Fruit fly (Drosophila melanogaster) whole organism, prepupa: Measurements from ENCODE around the gene D19B.

ENCODE experiments used
- CG10631 ChIP-seq: fragments of 200-800 bp; sonication (Bioruptor generic); optimal IDR thresholded peaks from 2 replicates; lab custom pipeline; 2016; ENCODE audit warnings: missing biosample characterization, missing genetic modification characterization
- CG11294 ChIP-seq: fragments of 200-800 bp; sonication (Bioruptor generic); IDR thresholded peaks from 2 replicates; pipeline ENCODE4 v1.3.6; 2022; ENCODE audit warnings: missing biosample characterization, missing genetic modification characterization
- CG11902 ChIP-seq: fragments of 200-800 bp; sonication (Bioruptor generic); optimal IDR thresholded peaks from 3 replicates; lab custom pipeline; 2016; ENCODE audit warnings: missing biosample characterization, missing genetic modification characterization
- CG15336 ChIP-seq: fragments of 200-800 bp; sonication (Bioruptor generic); IDR thresholded peaks from 2 replicates; pipeline ENCODE4 v1.3.6; 2022; ENCODE audit warnings: missing biosample characterization, missing genetic modification characterization
- CG16779 ChIP-seq: fragments of 200-800 bp; sonication (Bioruptor generic); optimal IDR thresholded peaks from 3 replicates; lab custom pipeline; 2017; ENCODE audit warnings: missing biosample characterization, mild to moderate bottlenecking, missing genetic modification characterization
- CG3032 ChIP-seq: fragments of 200-800 bp; optimal IDR thresholded peaks from 2 replicates; lab custom pipeline; 2019; ENCODE audit warnings: missing biosample characterization, mild to moderate bottlenecking, missing genetic modification characterization, moderate library complexity
- CG32006 ChIP-seq: fragments of 200-800 bp; sonication (Bioruptor generic); optimal IDR thresholded peaks from 3 replicates; lab custom pipeline; 2017; ENCODE audit warnings: missing biosample characterization, mild to moderate bottlenecking, missing genetic modification characterization
- CG3919 ChIP-seq: fragments of 200-800 bp; sonication (Bioruptor generic); optimal IDR thresholded peaks from 3 replicates; lab custom pipeline; 2016; ENCODE audit warnings: missing biosample characterization, missing genetic modification characterization
- CG6163 ChIP-seq: fragments of 200-800 bp; sonication (Bioruptor generic); IDR thresholded peaks from 3 replicates; pipeline ENCODE4 v1.3.6; 2022; ENCODE audit warnings: missing biosample characterization, missing genetic modification characterization
- CG6792 ChIP-seq: fragments of 200-800 bp; sonication (Bioruptor generic); optimal IDR thresholded peaks from 3 replicates; lab custom pipeline; 2016; ENCODE audit warnings: missing biosample characterization, missing genetic modification characterization
- CG6808 ChIP-seq: fragments of 200-800 bp; sonication (Bioruptor generic); optimal IDR thresholded peaks from 3 replicates; lab custom pipeline; 2017; ENCODE audit warnings: missing biosample characterization, missing genetic modification characterization, mild to moderate bottlenecking, moderate library complexity, missing genetic modification reagents
- CG6854 ChIP-seq: fragments of 200-800 bp; sonication (Bioruptor generic); optimal IDR thresholded peaks from 2 replicates; lab custom pipeline; 2017; ENCODE audit warnings: missing biosample characterization, mild to moderate bottlenecking, missing genetic modification characterization
- CG8319 ChIP-seq: fragments of 200-800 bp; sonication (Bioruptor generic); optimal IDR thresholded peaks from 3 replicates; lab custom pipeline; 2016; ENCODE audit warnings: missing biosample characterization, missing genetic modification characterization
- CG8632 ChIP-seq: fragments of 200-800 bp; sonication (Bioruptor generic); optimal IDR thresholded peaks from 3 replicates; lab custom pipeline; 2016; ENCODE audit warnings: missing biosample characterization, missing genetic modification characterization
- CG9139 ChIP-seq: fragments of 200-800 bp; sonication (Bioruptor generic); optimal IDR thresholded peaks from 3 replicates; lab custom pipeline; 2017; ENCODE audit warnings: missing biosample characterization, mild to moderate bottlenecking, missing genetic modification characterization
- Eip75B ChIP-seq: fragments of 200-800 bp; sonication (Bioruptor generic); optimal IDR thresholded peaks from 3 replicates; lab custom pipeline; 2016; ENCODE audit warnings: missing biosample characterization, missing genetic modification characterization
- Eip78C ChIP-seq: fragments of 200-800 bp; sonication (Bioruptor generic); peaks from one replicate; lab custom pipeline; 2016; ENCODE audit warnings: missing biosample characterization, missing genetic modification characterization
- Eip93F ChIP-seq: fragments of 200-800 bp; sonication (Bioruptor generic); optimal IDR thresholded peaks from 2 replicates; lab custom pipeline; 2016; ENCODE audit warnings: missing biosample characterization, mild to moderate bottlenecking, missing genetic modification characterization
- Ets21C ChIP-seq: fragments of 200-800 bp; sonication (Bioruptor generic); optimal IDR thresholded peaks from 3 replicates; lab custom pipeline; 2016; ENCODE audit warnings: missing biosample characterization, missing genetic modification characterization
- Ets96B ChIP-seq: fragments of 200-800 bp; optimal IDR thresholded peaks from 2 replicates; lab custom pipeline; 2019; ENCODE audit warnings: missing biosample characterization, mild to moderate bottlenecking, missing genetic modification characterization, moderate library complexity
- Gug ChIP-seq: fragments of 200-800 bp; sonication (Bioruptor generic); IDR thresholded peaks from 2 replicates; pipeline ENCODE4 v1.3.6; 2022; ENCODE audit warnings: missing biosample characterization, missing genetic modification characterization
- Hr38 ChIP-seq: sonication (Bioruptor generic); optimal IDR thresholded peaks from 2 replicates; lab custom pipeline; 2016; ENCODE audit warnings: missing biosample characterization, missing genetic modification characterization
- Hr39 ChIP-seq: fragments of 200-800 bp; sonication (Bioruptor generic); optimal IDR thresholded peaks from 2 replicates; lab custom pipeline; 2016; ENCODE audit warnings: missing biosample characterization, missing genetic modification characterization
- Hr4 ChIP-seq: fragments of 200-800 bp; sonication (Bioruptor generic); optimal IDR thresholded peaks from 3 replicates; lab custom pipeline; 2016; ENCODE audit warnings: missing biosample characterization, missing genetic modification characterization
- Lpt ChIP-seq: fragments of 200-800 bp; sonication (Bioruptor generic); optimal IDR thresholded peaks from 3 replicates; lab custom pipeline; 2016; ENCODE audit warnings: missing biosample characterization, missing genetic modification characterization
- OdsH ChIP-seq: fragments of 200-800 bp; sonication (Bioruptor generic); optimal IDR thresholded peaks from 3 replicates; lab custom pipeline; 2016; ENCODE audit warnings: missing biosample characterization, missing genetic modification characterization
- Sox14 ChIP-seq: fragments of 200-800 bp; sonication (Bioruptor generic); optimal IDR thresholded peaks from 3 replicates; lab custom pipeline; 2016; ENCODE audit warnings: missing biosample characterization, missing genetic modification characterization
- Sox15 ChIP-seq: fragments of 200-800 bp; sonication (Bioruptor generic); optimal IDR thresholded peaks from 3 replicates; lab custom pipeline; 2016; ENCODE audit warnings: missing biosample characterization, missing genetic modification characterization
- achi ChIP-seq: fragments of 200-800 bp; sonication (Bioruptor generic); optimal IDR thresholded peaks from 3 replicates; lab custom pipeline; 2016; ENCODE audit warnings: missing biosample characterization, missing genetic modification characterization
- acj6 ChIP-seq: fragments of 200-800 bp; sonication (Bioruptor generic); optimal IDR thresholded peaks from 3 replicates; lab custom pipeline; 2016; ENCODE audit warnings: missing biosample characterization, missing genetic modification characterization
- cyc ChIP-seq: fragments of 200-800 bp; sonication (Bioruptor generic); optimal IDR thresholded peaks from 3 replicates; lab custom pipeline; 2016; ENCODE audit warnings: missing biosample characterization, missing genetic modification characterization
- dsx ChIP-seq: fragments of 200-800 bp; optimal IDR thresholded peaks from 3 replicates; lab custom pipeline; 2019; ENCODE audit warnings: missing biosample characterization, mild to moderate bottlenecking, missing genetic modification characterization, moderate library complexity; ENCODE audit not compliant: poor library complexity, severe bottlenecking
- esn ChIP-seq: fragments of 200-800 bp; sonication (Bioruptor generic); optimal IDR thresholded peaks from 2 replicates; lab custom pipeline; 2016; ENCODE audit warnings: missing biosample characterization, mild to moderate bottlenecking, missing genetic modification characterization, moderate library complexity
- fd85E ChIP-seq: fragments of 200-800 bp; sonication (Bioruptor generic); optimal IDR thresholded peaks from 3 replicates; lab custom pipeline; 2016; ENCODE audit warnings: missing biosample characterization, missing genetic modification characterization
- lz ChIP-seq: fragments of 200-800 bp; sonication (Bioruptor generic); optimal IDR thresholded peaks from 3 replicates; lab custom pipeline; 2016; ENCODE audit warnings: missing biosample characterization, missing genetic modification characterization
- pdm3 ChIP-seq: fragments of 200-800 bp; sonication (Bioruptor generic); optimal IDR thresholded peaks from 3 replicates; lab custom pipeline; 2016; ENCODE audit warnings: missing biosample characterization, missing genetic modification characterization
- spab ChIP-seq: fragments of 200-800 bp; sonication (Bioruptor generic); optimal IDR thresholded peaks from 2 replicates; lab custom pipeline; 2017; ENCODE audit warnings: missing biosample characterization, mild to moderate bottlenecking, missing genetic modification characterization, missing genetic modification reagents
- ss ChIP-seq, 2 experiments: fragments of 200-800 bp; sonication (Bioruptor generic); optimal IDR thresholded peaks; 2 replicates in 1 of 2; 3 replicates in 1 of 2; lab custom pipeline; 2017 to 2018; ENCODE audit warnings: mild to moderate bottlenecking in 2 of 2, missing biosample characterization in 2 of 2, missing genetic modification characterization in 2 of 2, moderate library complexity in 1 of 2
- topi ChIP-seq: fragments of 200-800 bp; sonication (Bioruptor generic); optimal IDR thresholded peaks from 3 replicates; lab custom pipeline; 2016; ENCODE audit warnings: missing biosample characterization, missing genetic modification characterization

The D19B gene

DNA sequence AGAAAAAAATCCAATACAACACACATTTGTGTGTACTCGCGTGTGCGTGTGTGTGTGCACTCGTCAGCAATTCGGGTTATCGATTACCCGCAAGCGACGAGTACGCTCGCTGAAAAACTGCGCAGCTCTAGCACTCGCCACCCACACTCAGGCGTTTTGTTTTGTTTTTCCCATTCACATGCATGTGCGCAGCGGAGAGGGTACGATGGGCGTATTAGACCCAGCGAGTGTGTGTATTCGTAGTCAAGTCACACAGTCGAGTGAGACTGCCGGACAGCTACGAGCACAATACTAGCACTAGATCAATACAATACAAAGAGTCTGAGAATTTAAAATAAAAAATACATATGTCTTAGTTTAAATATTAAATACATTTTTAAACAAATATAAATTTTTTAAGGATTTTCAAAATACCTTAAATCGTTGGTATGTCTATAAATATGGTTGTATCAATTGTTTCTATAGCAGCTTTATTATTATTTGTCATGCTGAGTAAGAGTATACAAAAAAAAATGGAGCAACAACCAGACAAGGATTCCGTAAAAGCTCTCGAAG, at the start of gene D19B, which contains the start of gene CG43293 (continued):
- TF ChIP-seq Ets96B (tag; lab: Kevin White, UChicago), result peak; percentile 83
- TF ChIP-seq CG6792 (GFP tag; lab: Kevin White, UChicago), result peak; percentile 85
- peak; percentile 88 for TF ChIP-seq CG10631
- peak; percentile 87 for TF ChIP-seq CG32006 (GFP tag; lab: Kevin White, UChicago)
- TF ChIP-seq CG8632 (GFP tag; lab: Kevin White, UChicago), result peak; percentile 82
- peak; percentile 80 for TF ChIP-seq CG11294
- TF ChIP-seq lz, result peak; percentile 83
- peak; percentile 86 for TF ChIP-seq pdm3
- TF ChIP-seq Gug, result peak; percentile 72

DNA sequence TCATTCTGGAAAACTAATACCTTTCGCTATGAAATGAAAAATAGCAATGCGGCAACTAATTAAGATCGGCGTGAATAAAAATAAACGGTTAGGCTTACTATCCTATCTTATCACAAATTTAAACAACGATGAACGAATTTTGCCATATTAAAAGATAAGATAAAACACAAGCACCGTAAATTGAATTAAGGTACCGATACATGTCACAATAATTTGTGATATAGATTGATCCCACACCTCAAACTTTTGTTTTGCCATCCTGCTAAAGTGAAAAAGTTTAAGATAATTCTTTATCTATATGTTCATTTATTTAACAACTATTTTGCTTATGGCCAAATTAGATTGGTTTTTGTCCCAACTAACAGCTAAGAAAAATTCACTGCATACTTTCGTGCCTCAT, 49.3 kb upstream of the D19B start, which contains the start of gene CG42714:
Gene CG42714 (minus strand): TSS at position 22 of the 400 bp plus-strand sequence.
- TF ChIP-seq spab (GFP tag; lab: Kevin White, UChicago) (no peak), CG6808 (GFP tag; lab: Kevin White, UChicago) (no peak), CG8319 (GFP tag; lab: Kevin White, UChicago) (no peak), acj6 (GFP tag; lab: Kevin White, UChicago) (no peak), fd85E (GFP tag; lab: Kevin White, UChicago) (no peak), Hr38 (GFP tag; lab: Kevin White, UChicago) (no peak), Gug (no peak)

DNA sequence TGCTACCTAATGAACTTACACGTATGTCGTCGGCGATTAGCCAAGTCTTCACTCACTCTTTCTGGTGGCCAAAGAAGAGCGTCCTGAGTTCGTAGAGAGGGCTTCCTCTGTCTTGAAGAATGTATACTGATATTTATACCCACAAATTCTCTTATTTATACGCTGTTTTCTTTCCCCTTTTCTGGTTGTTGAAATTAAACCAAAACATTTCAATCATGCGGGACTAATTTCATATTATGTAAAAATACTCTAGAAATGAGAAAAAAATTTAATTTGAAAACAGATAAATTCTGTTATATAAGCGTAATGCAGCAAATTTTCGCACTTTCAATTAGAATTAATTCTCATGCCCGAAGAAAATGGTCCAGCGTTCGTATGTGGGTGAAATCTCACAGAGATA, 48.6 kb upstream of the D19B start, which contains the start of gene BG642312:
Gene BG642312 (minus strand): TSS at position 101 of the 400 bp plus-strand sequence.
- TF ChIP-seq topi (GFP tag; lab: Kevin White, UChicago) (no peak), Sox15 (no peak), CG9139 (GFP tag; lab: Kevin White, UChicago) (no peak), Sox14 (GFP tag; lab: Kevin White, UChicago) (no peak), CG16779 (no peak), CG6792 (GFP tag; lab: Kevin White, UChicago) (no peak), CG11902 (no peak), CG15336 (GFP tag; lab: Robert Waterston, UW) (no peak), dsx (no peak), cyc (no peak), CG32006 (GFP tag; lab: Kevin White, UChicago) (no peak), Lpt (no peak), esn (GFP tag; lab: Kevin White, UChicago) (no peak), Ets21C (GFP tag; lab: Kevin White, UChicago) (no peak), Hr39 (GFP tag; lab: Kevin White, UChicago) (no peak), CG6163 (no peak)

DNA sequence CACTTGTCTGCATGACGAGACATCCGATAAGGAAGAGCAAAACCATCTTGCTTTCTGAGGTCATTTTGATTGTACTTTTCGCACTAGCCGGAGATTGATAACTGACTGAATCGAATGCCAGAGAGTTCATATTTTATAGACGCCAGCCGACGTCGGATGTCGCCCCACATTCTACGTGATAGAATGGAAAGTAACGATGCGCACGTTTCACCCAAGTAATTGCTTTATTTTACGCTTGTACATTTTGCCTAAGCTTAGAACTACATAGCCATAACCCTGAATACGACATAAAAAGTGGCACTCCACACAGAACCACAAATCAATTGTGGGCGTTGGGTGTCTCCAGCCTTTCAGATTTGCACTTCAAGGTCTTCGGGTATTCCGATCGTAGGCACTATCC, 47.5 kb upstream of the D19B start, which contains the start of gene CG13299:
Gene CG13299 (minus strand): TSS at position 101 of the 400 bp plus-strand sequence.
- TF ChIP-seq fd85E (GFP tag; lab: Kevin White, UChicago) (no peak), OdsH (GFP tag; lab: Kevin White, UChicago) (no peak), lz (no peak), CG3919 (GFP tag; lab: Kevin White, UChicago) (no peak), CG11902 (no peak), CG15336 (GFP tag; lab: Robert Waterston, UW) (no peak), Eip78C (GFP tag; lab: Kevin White, UChicago) (no peak), CG16779 (no peak), Sox14 (GFP tag; lab: Kevin White, UChicago) (no peak)

DNA sequence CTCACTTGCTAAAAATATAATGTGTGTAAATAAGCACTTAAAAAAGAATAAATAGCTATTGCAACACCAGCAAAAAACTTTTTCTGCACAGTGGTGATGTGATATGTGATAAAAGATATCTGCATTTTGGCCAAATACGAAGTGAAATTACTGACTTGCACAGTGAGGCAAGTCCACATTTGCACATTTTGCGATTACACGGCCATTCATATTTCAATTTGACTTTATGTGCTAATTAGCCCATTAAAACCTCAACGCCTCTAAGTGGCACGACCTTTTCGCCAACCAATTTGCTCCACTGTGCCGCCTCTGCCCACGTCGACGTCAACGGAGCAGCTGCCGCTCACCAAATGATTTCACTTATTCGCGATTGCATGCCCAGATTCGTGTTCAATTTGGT, 35.5 kb upstream of the D19B start, which contains the start of gene CG33946:
Gene CG33946 (plus strand): TSS at position 392 of the 400 bp plus-strand sequence.
- TF ChIP-seq Hr4 (GFP tag; lab: Kevin White, UChicago), result peak; percentile 60
- peak; percentile 76 for TF ChIP-seq CG3919 (GFP tag; lab: Kevin White, UChicago)
- TF ChIP-seq Gug, result peak; percentile 59
- TF ChIP-seq dsx, result no peak
- peak; percentile 53 for TF ChIP-seq pdm3
- peak; percentile 74 for TF ChIP-seq CG32006 (GFP tag; lab: Kevin White, UChicago)
- TF ChIP-seq Hr38 (GFP tag; lab: Kevin White, UChicago), result no peak
- TF ChIP-seq CG6854 (GFP tag; lab: Kevin White, UChicago), result no peak
- TF ChIP-seq CG9139 (GFP tag; lab: Kevin White, UChicago), result no peak
- TF ChIP-seq esn (GFP tag; lab: Kevin White, UChicago), result peak; percentile 74
- peak; percentile 10 for TF ChIP-seq Ets96B (tag; lab: Kevin White, UChicago)
- peak; percentile 37 for TF ChIP-seq CG8632 (GFP tag; lab: Kevin White, UChicago)
- peak; percentile 70 for TF ChIP-seq Sox14 (GFP tag; lab: Kevin White, UChicago)
- peak; percentile 3 for TF ChIP-seq CG3032 (tag; lab: Kevin White, UChicago)
- TF ChIP-seq OdsH (GFP tag; lab: Kevin White, UChicago), result peak; percentile 57
- TF ChIP-seq Lpt, result peak; percentile 41
- TF ChIP-seq CG10631, result peak; percentile 49
- TF ChIP-seq ss (GFP tag; optimal IDR thresholded peaks at IDR 0.05; lab: Kevin White, UChicago), result no peak
- TF ChIP-seq CG6792 (GFP tag; lab: Kevin White, UChicago), result peak; percentile 39
- no peak for TF ChIP-seq spab (GFP tag; lab: Kevin White, UChicago)
- peak; percentile 58 for TF ChIP-seq lz
- peak; percentile 76 for TF ChIP-seq CG15336 (GFP tag; lab: Robert Waterston, UW)
- peak; percentile 53 for TF ChIP-seq achi (GFP tag; lab: Kevin White, UChicago)
- no peak for TF ChIP-seq Eip93F (GFP tag; lab: Kevin White, UChicago)
- no peak for TF ChIP-seq fd85E (GFP tag; lab: Kevin White, UChicago)
- peak; percentile 71 for TF ChIP-seq CG11294
- peak; percentile 39 for TF ChIP-seq Eip75B (GFP tag; lab: Kevin White, UChicago)
